Fruit fly (Drosophila melanogaster) whole organism, prepupa: Measurements from ENCODE around the gene nmdyn-D6.

Experiments used
- Blimp-1 ChIP-seq: fragments of 200-800 bp; sonication (Bioruptor generic); optimal IDR thresholded peaks from 3 replicates; lab custom pipeline; 2017; ENCODE audit warnings: missing biosample characterization, missing genetic modification characterization, mild to moderate bottlenecking, moderate library complexity, missing genetic modification reagents
- CG10631 ChIP-seq: fragments of 200-800 bp; sonication (Bioruptor generic); optimal IDR thresholded peaks from 2 replicates; lab custom pipeline; 2016; ENCODE audit warnings: missing biosample characterization, missing genetic modification characterization
- CG10669 ChIP-seq: fragments of 200-800 bp; sonication (Bioruptor generic); optimal IDR thresholded peaks from 3 replicates; lab custom pipeline; 2018; ENCODE audit warnings: missing biosample characterization, mild to moderate bottlenecking, missing genetic modification characterization, moderate library complexity
- CG11762 ChIP-seq: fragments of 200-800 bp; sonication (Bioruptor generic); optimal IDR thresholded peaks from 3 replicates; lab custom pipeline; 2016; ENCODE audit warnings: missing biosample characterization, missing genetic modification characterization; ENCODE audit not compliant: insufficient read depth
- CG11902 ChIP-seq: fragments of 200-800 bp; sonication (Bioruptor generic); optimal IDR thresholded peaks from 3 replicates; lab custom pipeline; 2016; ENCODE audit warnings: missing biosample characterization, missing genetic modification characterization
- CG15336 ChIP-seq: fragments of 200-800 bp; sonication (Bioruptor generic); IDR thresholded peaks from 2 replicates; pipeline ENCODE4 v1.3.6; 2022; ENCODE audit warnings: missing biosample characterization, missing genetic modification characterization
- CG1621 ChIP-seq: fragments of 200-800 bp; sonication (Bioruptor generic); optimal IDR thresholded peaks from 3 replicates; lab custom pipeline; 2018; ENCODE audit warnings: missing biosample characterization, mild to moderate bottlenecking, missing genetic modification characterization
- CG16779 ChIP-seq: fragments of 200-800 bp; sonication (Bioruptor generic); optimal IDR thresholded peaks from 3 replicates; lab custom pipeline; 2017; ENCODE audit warnings: missing biosample characterization, mild to moderate bottlenecking, missing genetic modification characterization
- CG3032 ChIP-seq: fragments of 200-800 bp; optimal IDR thresholded peaks from 2 replicates; lab custom pipeline; 2019; ENCODE audit warnings: missing biosample characterization, mild to moderate bottlenecking, missing genetic modification characterization, moderate library complexity
- CG31627 ChIP-seq: fragments of 200-800 bp; sonication (Bioruptor generic); optimal IDR thresholded peaks from 3 replicates; lab custom pipeline; 2016; ENCODE audit warnings: missing biosample characterization, missing genetic modification characterization
- CG32006 ChIP-seq: fragments of 200-800 bp; sonication (Bioruptor generic); optimal IDR thresholded peaks from 3 replicates; lab custom pipeline; 2017; ENCODE audit warnings: missing biosample characterization, mild to moderate bottlenecking, missing genetic modification characterization
- CG34406 ChIP-seq: fragments of 200-800 bp; sonication (Bioruptor generic); optimal IDR thresholded peaks from 3 replicates; lab custom pipeline; 2016; ENCODE audit warnings: missing biosample characterization, missing genetic modification characterization
- CG3919 ChIP-seq: fragments of 200-800 bp; sonication (Bioruptor generic); optimal IDR thresholded peaks from 3 replicates; lab custom pipeline; 2016; ENCODE audit warnings: missing biosample characterization, missing genetic modification characterization
- CG4318 ChIP-seq: fragments of 200-800 bp; sonication (Bioruptor generic); optimal IDR thresholded peaks from 3 replicates; lab custom pipeline; 2017; ENCODE audit warnings: missing biosample characterization, mild to moderate bottlenecking, missing genetic modification characterization
- CG6163 ChIP-seq: fragments of 200-800 bp; sonication (Bioruptor generic); IDR thresholded peaks from 3 replicates; pipeline ENCODE4 v1.3.6; 2022; ENCODE audit warnings: missing biosample characterization, missing genetic modification characterization
- CG6808 ChIP-seq: fragments of 200-800 bp; sonication (Bioruptor generic); optimal IDR thresholded peaks from 3 replicates; lab custom pipeline; 2017; ENCODE audit warnings: missing biosample characterization, missing genetic modification characterization, mild to moderate bottlenecking, moderate library complexity, missing genetic modification reagents
- CG7368 ChIP-seq: fragments of 200-800 bp; sonication (Bioruptor generic); optimal IDR thresholded peaks from 3 replicates; lab custom pipeline; 2016; ENCODE audit warnings: missing biosample characterization, missing genetic modification characterization
- CG9139 ChIP-seq: fragments of 200-800 bp; sonication (Bioruptor generic); optimal IDR thresholded peaks from 3 replicates; lab custom pipeline; 2017; ENCODE audit warnings: missing biosample characterization, mild to moderate bottlenecking, missing genetic modification characterization
- Eip75B ChIP-seq: fragments of 200-800 bp; sonication (Bioruptor generic); optimal IDR thresholded peaks from 3 replicates; lab custom pipeline; 2016; ENCODE audit warnings: missing biosample characterization, missing genetic modification characterization
- Eip78C ChIP-seq: fragments of 200-800 bp; sonication (Bioruptor generic); peaks from one replicate; lab custom pipeline; 2016; ENCODE audit warnings: missing biosample characterization, missing genetic modification characterization
- Eip93F ChIP-seq: fragments of 200-800 bp; sonication (Bioruptor generic); optimal IDR thresholded peaks from 2 replicates; lab custom pipeline; 2016; ENCODE audit warnings: missing biosample characterization, mild to moderate bottlenecking, missing genetic modification characterization
- Gug ChIP-seq: fragments of 200-800 bp; sonication (Bioruptor generic); IDR thresholded peaks from 2 replicates; pipeline ENCODE4 v1.3.6; 2022; ENCODE audit warnings: missing biosample characterization, missing genetic modification characterization
- Hr38 ChIP-seq: sonication (Bioruptor generic); optimal IDR thresholded peaks from 2 replicates; lab custom pipeline; 2016; ENCODE audit warnings: missing biosample characterization, missing genetic modification characterization
- Hr39 ChIP-seq: fragments of 200-800 bp; sonication (Bioruptor generic); optimal IDR thresholded peaks from 2 replicates; lab custom pipeline; 2016; ENCODE audit warnings: missing biosample characterization, missing genetic modification characterization
- Hr4 ChIP-seq: fragments of 200-800 bp; sonication (Bioruptor generic); optimal IDR thresholded peaks from 3 replicates; lab custom pipeline; 2016; ENCODE audit warnings: missing biosample characterization, missing genetic modification characterization
- Met ChIP-seq: fragments of 200-800 bp; sonication (Bioruptor generic); optimal IDR thresholded peaks from 3 replicates; lab custom pipeline; 2016; ENCODE audit warnings: missing biosample characterization, missing genetic modification characterization
- Smox ChIP-seq: fragments of 200-800 bp; sonication (Bioruptor generic); optimal IDR thresholded peaks from 3 replicates; lab custom pipeline; 2016; ENCODE audit warnings: missing biosample characterization, missing genetic modification characterization
- Sox102F ChIP-seq: fragments of 200-800 bp; sonication (Bioruptor generic); optimal IDR thresholded peaks from 2 replicates; lab custom pipeline; 2016; ENCODE audit warnings: missing biosample characterization, mild to moderate bottlenecking, missing genetic modification characterization
- Sox14 ChIP-seq: fragments of 200-800 bp; sonication (Bioruptor generic); optimal IDR thresholded peaks from 3 replicates; lab custom pipeline; 2016; ENCODE audit warnings: missing biosample characterization, missing genetic modification characterization
- Sox15 ChIP-seq: fragments of 200-800 bp; sonication (Bioruptor generic); optimal IDR thresholded peaks from 3 replicates; lab custom pipeline; 2016; ENCODE audit warnings: missing biosample characterization, missing genetic modification characterization
- acj6 ChIP-seq: fragments of 200-800 bp; sonication (Bioruptor generic); optimal IDR thresholded peaks from 3 replicates; lab custom pipeline; 2016; ENCODE audit warnings: missing biosample characterization, missing genetic modification characterization
- cyc ChIP-seq: fragments of 200-800 bp; sonication (Bioruptor generic); optimal IDR thresholded peaks from 3 replicates; lab custom pipeline; 2016; ENCODE audit warnings: missing biosample characterization, missing genetic modification characterization
- eg ChIP-seq: fragments of 200-800 bp; sonication (Bioruptor generic); IDR thresholded peaks from 3 replicates; pipeline ENCODE4 v1.3.6; 2022; ENCODE audit warnings: missing biosample characterization, missing genetic modification characterization
- esn ChIP-seq: fragments of 200-800 bp; sonication (Bioruptor generic); optimal IDR thresholded peaks from 2 replicates; lab custom pipeline; 2016; ENCODE audit warnings: missing biosample characterization, mild to moderate bottlenecking, missing genetic modification characterization, moderate library complexity
- fd85E ChIP-seq: fragments of 200-800 bp; sonication (Bioruptor generic); optimal IDR thresholded peaks from 3 replicates; lab custom pipeline; 2016; ENCODE audit warnings: missing biosample characterization, missing genetic modification characterization
- fkh ChIP-seq: fragments of 200-800 bp; sonication (Bioruptor generic); optimal IDR thresholded peaks from 3 replicates; lab custom pipeline; 2017; ENCODE audit warnings: missing biosample characterization, mild to moderate bottlenecking, missing genetic modification characterization, moderate library complexity
- lz ChIP-seq: fragments of 200-800 bp; sonication (Bioruptor generic); optimal IDR thresholded peaks from 3 replicates; lab custom pipeline; 2016; ENCODE audit warnings: missing biosample characterization, missing genetic modification characterization
- net ChIP-seq: fragments of 200-800 bp; sonication (Bioruptor generic); optimal IDR thresholded peaks from 3 replicates; lab custom pipeline; 2016; ENCODE audit warnings: missing biosample characterization, missing genetic modification characterization
- salr ChIP-seq, 2 experiments: fragments of 200-800 bp; sonication (Bioruptor generic); optimal IDR thresholded peaks; 3 replicates each; lab custom pipeline; 2016 to 2018; ENCODE audit warnings: missing biosample characterization in 2 of 2, missing genetic modification characterization in 2 of 2, mild to moderate bottlenecking in 1 of 2
- spab ChIP-seq: fragments of 200-800 bp; sonication (Bioruptor generic); optimal IDR thresholded peaks from 2 replicates; lab custom pipeline; 2017; ENCODE audit warnings: missing biosample characterization, mild to moderate bottlenecking, missing genetic modification characterization, missing genetic modification reagents
- svp ChIP-seq: fragments of 200-800 bp; sonication (Bioruptor generic); peaks from one replicate; lab custom pipeline; 2016; ENCODE audit warnings: missing biosample characterization, missing genetic modification characterization
- topi ChIP-seq: fragments of 200-800 bp; sonication (Bioruptor generic); optimal IDR thresholded peaks from 3 replicates; lab custom pipeline; 2016; ENCODE audit warnings: missing biosample characterization, missing genetic modification characterization

Gene nmdyn-D6

DNA sequence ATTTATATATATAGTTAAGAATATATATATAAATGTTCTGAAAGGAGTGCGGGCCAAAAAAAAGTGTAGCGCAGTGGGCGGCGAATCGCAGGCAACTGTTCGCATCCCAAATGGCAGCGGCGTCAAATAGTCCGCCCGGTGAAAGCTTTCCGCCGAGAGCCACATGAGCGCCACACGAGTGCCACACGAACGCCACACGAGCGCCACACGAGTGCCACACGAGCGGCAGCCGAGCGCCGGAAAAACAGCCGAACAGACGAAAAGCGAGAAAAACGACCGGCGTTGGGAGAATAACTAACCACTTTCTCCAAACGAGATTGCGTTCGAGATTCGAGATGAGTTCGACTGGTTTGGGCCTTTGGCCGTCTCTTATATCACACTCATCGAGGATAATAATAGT, 8.0 kb downstream of the nmdyn-D6 start:
- TF ChIP-seq Sox14 (GFP tag; lab: Kevin White, UChicago) (no peak), CG6163 (GFP tag; lab: Robert Waterston, UW) (0 out of 3 replicates have a peak, but pooled peaks have one; percentile 17)

DNA sequence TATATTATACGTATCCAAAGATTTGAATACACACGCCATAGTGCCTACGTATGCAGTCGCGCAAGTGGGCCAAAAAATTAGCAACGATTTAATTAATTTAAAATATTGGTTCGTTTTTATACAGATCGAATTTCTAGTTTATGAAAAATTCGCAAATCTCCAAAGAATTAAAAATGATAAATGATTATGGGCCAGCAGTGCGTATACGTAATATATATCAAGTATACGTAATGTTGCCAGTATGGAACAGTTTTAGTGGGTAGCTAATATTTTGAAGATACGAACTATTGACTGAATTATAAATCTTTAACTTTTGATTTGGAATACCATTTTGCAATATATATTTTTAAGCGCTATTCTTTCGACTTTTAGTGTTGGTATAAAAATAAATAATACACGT, 9.6 kb downstream of the nmdyn-D6 start:
- TF ChIP-seq spab (GFP tag; lab: Kevin White, UChicago) = no peak
- no peak for TF ChIP-seq CG3919 (GFP tag; lab: Kevin White, UChicago)
- TF ChIP-seq Eip78C (GFP tag; lab: Kevin White, UChicago) = peak; percentile 7
- 0 out of 3 replicates have a peak, but pooled peaks have one; percentile 18 for TF ChIP-seq eg (GFP tag; lab: Robert Waterston, UW)
- no peak for TF ChIP-seq cyc (GFP tag; lab: Kevin White, UChicago)

dm6 chrX:14598706-14599105, 15.2 kb downstream of the nmdyn-D6 start:
- TF ChIP-seq esn (GFP tag; lab: Kevin White, UChicago) = no peak
- peak; percentile 15 for TF ChIP-seq Eip78C (GFP tag; lab: Kevin White, UChicago)
- TF ChIP-seq, all 60 proteins: peak for 1

DNA sequence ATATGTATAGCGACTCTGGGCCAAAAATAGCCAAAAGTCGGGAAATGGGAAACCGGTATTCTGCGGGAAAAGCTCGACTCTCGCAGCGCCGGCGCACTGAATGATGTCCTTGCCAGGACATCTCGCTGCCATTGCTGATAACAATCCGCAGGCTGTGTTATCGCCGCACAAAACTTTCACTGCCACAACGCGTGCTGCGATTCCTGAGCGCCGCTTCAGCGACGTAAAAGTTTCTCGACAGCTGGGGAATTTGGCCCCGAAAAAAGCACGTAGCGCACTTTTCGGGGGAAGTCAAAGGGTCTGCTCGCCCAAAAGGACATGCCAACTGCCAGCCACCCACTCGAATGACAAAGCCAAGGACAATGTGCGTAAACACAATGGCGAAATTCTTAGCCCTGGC, 16.0 kb downstream of the nmdyn-D6 start:
- TF ChIP-seq salr (GFP tag; optimal IDR thresholded peaks at IDR 0.05; lab: Kevin White, UChicago) = no peak

DNA sequence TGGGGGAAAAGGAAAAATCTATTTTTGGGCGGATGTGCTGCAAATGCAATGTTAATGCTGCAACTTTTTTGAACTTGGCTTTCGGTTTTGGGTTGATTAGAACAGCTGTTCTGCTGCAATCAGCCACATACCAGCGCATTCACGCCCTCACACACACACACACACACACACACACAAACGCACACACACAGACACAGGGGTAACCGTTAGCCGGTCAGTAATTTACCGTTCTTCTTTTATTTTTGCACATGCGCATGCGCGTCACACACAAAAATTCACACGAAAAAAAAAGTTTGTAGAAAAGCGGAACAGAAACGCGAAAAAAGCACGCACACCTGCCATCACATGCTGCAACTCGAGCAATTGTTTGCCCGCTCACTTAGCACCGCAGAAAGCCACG, 18.4 kb downstream of the nmdyn-D6 start:
- TF ChIP-seq net (GFP tag; lab: Kevin White, UChicago) (no peak), Gug (no peak), Hr4 (no peak), Blimp-1 (GFP tag; lab: Kevin White, UChicago) (no peak), Eip75B (GFP tag; lab: Kevin White, UChicago) (no peak)

dm6 chrX:14602421-14602846, 19.0 kb downstream of the nmdyn-D6 start, which contains the start of gene sbm:
Gene sbm (minus strand): TSS chrX:14602580.
- TF ChIP-seq CG6808 (GFP tag; lab: Kevin White, UChicago) = no peak
- TF ChIP-seq topi (GFP tag; lab: Kevin White, UChicago) = no peak
- no peak for TF ChIP-seq salr (GFP tag; optimal IDR thresholded peaks at IDR 0.05; lab: Kevin White, UChicago)
- TF ChIP-seq Hr39 (GFP tag; lab: Kevin White, UChicago) = peak; percentile 18
- no peak for TF ChIP-seq CG34406
- peak; percentile 23 for TF ChIP-seq CG31627 (GFP tag; lab: Kevin White, UChicago)
- no peak for TF ChIP-seq CG9139
- TF ChIP-seq CG16779 (tag; lab: Kevin White, UChicago) = no peak
- TF ChIP-seq acj6 (GFP tag; lab: Kevin White, UChicago) = peak; percentile 26
- TF ChIP-seq CG7368 (GFP tag; lab: Kevin White, UChicago) = no peak
- no peak for TF ChIP-seq CG11902 (GFP tag; lab: Kevin White, UChicago)
- TF ChIP-seq Sox102F = no peak
- peak; percentile 49; the same call in 2 of the 3 replicates for TF ChIP-seq CG6163 (GFP tag; lab: Robert Waterston, UW)
- no peak for TF ChIP-seq svp (GFP tag; lab: Kevin White, UChicago)
- no peak for TF ChIP-seq fd85E (GFP tag; lab: Kevin White, UChicago)
- no peak for TF ChIP-seq CG11762 (GFP tag; lab: Kevin White, UChicago)
- no peak for TF ChIP-seq CG15336
- TF ChIP-seq Smox = peak; percentile 2
- peak; percentile 8 for TF ChIP-seq Sox15 (GFP tag; lab: Kevin White, UChicago)
- TF ChIP-seq fkh = no peak
- TF ChIP-seq Gug = no peak
- peak; percentile 0 for TF ChIP-seq CG10631
- TF ChIP-seq CG10669 (GFP tag; lab: Kevin White, UChicago) = no peak
- TF ChIP-seq net (GFP tag; lab: Kevin White, UChicago) = no peak
- peak; percentile 12 for TF ChIP-seq CG3919 (GFP tag; lab: Kevin White, UChicago)
- TF ChIP-seq CG32006 (GFP tag; lab: Kevin White, UChicago) = peak; percentile 47
- TF ChIP-seq Hr38 (GFP tag; lab: Kevin White, UChicago) = no peak
- TF ChIP-seq Eip93F (GFP tag; lab: Kevin White, UChicago) = no peak
- TF ChIP-seq CG4318 = no peak
- TF ChIP-seq CG1621 (tag; lab: Kevin White, UChicago) = no peak
- TF ChIP-seq Met (GFP tag; lab: Kevin White, UChicago) = peak; percentile 1
- no peak for TF ChIP-seq CG3032 (tag; lab: Kevin White, UChicago)
- TF ChIP-seq lz (GFP tag; lab: Kevin White, UChicago) = peak; percentile 9
- peak; percentile 26 for TF ChIP-seq cyc (GFP tag; lab: Kevin White, UChicago)
